Fruit fly (Drosophila melanogaster) whole organism, adult: Measurements from ENCODE around the gene Lztr1.

Experiments used
- CG11617 ChIP-seq: fragments of 200-800 bp; sonication (Bioruptor generic); optimal IDR thresholded peaks from 2 replicates; lab custom pipeline; 2017; ENCODE audit warnings: mild to moderate bottlenecking, missing biosample characterization, missing genetic modification reagents, missing genetic modification characterization
- CG12768 ChIP-seq: fragments of 200-800 bp; sonication (Bioruptor generic); optimal IDR thresholded peaks from 2 replicates; lab custom pipeline; 2017; ENCODE audit warnings: missing biosample characterization, missing genetic modification characterization, mild to moderate bottlenecking, moderate library complexity, missing genetic modification reagents
- CG14711 ChIP-seq: fragments of 200-800 bp; sonication (Bioruptor generic); optimal IDR thresholded peaks from 2 replicates; lab custom pipeline; 2018; ENCODE audit warnings: missing biosample characterization, mild to moderate bottlenecking, missing genetic modification characterization, moderate library complexity
- CG1620 ChIP-seq: fragments of 200-800 bp; sonication (Bioruptor generic); optimal IDR thresholded peaks from 2 replicates; lab custom pipeline; 2016; ENCODE audit warnings: missing biosample characterization, missing genetic modification characterization
- CG33017 ChIP-seq: fragments of 200-800 bp; sonication (Bioruptor generic); optimal IDR thresholded peaks from 2 replicates; lab custom pipeline; 2018; ENCODE audit warnings: missing biosample characterization, mild to moderate bottlenecking, missing genetic modification characterization, moderate library complexity
- CG5204 ChIP-seq: fragments of 200-800 bp; sonication (Bioruptor generic); optimal IDR thresholded peaks from 2 replicates; lab custom pipeline; 2016; ENCODE audit warnings: missing biosample characterization, missing genetic modification characterization
- CG7045 ChIP-seq: fragments of 200-800 bp; sonication (Bioruptor generic); optimal IDR thresholded peaks from 2 replicates; lab custom pipeline; 2017; ENCODE audit warnings: missing biosample characterization, mild to moderate bottlenecking, missing genetic modification characterization
- CG7101 ChIP-seq: fragments of 200-800 bp; sonication (Bioruptor generic); optimal IDR thresholded peaks from 2 replicates; lab custom pipeline; 2018; ENCODE audit warnings: missing biosample characterization, mild to moderate bottlenecking, missing genetic modification characterization, moderate library complexity
- Clk ChIP-seq: fragments of 200-800 bp; sonication (Bioruptor generic); optimal IDR thresholded peaks from 2 replicates; lab custom pipeline; 2017; ENCODE audit warnings: missing biosample characterization, missing genetic modification characterization
- Crg-1 ChIP-seq: fragments of 200-800 bp; sonication (Bioruptor generic); optimal IDR thresholded peaks from 2 replicates; lab custom pipeline; 2016; ENCODE audit warnings: missing biosample characterization, missing genetic modification characterization
- Hr96 ChIP-seq: fragments of 200-800 bp; sonication (Bioruptor generic); optimal IDR thresholded peaks from 2 replicates; lab custom pipeline; 2016; ENCODE audit warnings: missing biosample characterization, missing genetic modification characterization
- Mnt ChIP-seq: fragments of 200-800 bp; sonication (Bioruptor generic); optimal IDR thresholded peaks from 2 replicates; lab custom pipeline; 2016; ENCODE audit warnings: missing biosample characterization, mild to moderate bottlenecking, missing genetic modification characterization
- bab1 ChIP-seq: fragments of 200-800 bp; sonication (Bioruptor generic); optimal IDR thresholded peaks from 3 replicates; lab custom pipeline; 2019; ENCODE audit warnings: missing biosample characterization, mild to moderate bottlenecking, missing genetic modification characterization, moderate library complexity
- cic ChIP-seq: fragments of 200-800 bp; sonication (Bioruptor generic); optimal IDR thresholded peaks from 2 replicates; lab custom pipeline; 2017; ENCODE audit warnings: missing biosample characterization, mild to moderate bottlenecking, missing genetic modification characterization, moderate library complexity
- cnc ChIP-seq, 2 experiments: fragments of >200 bp; optimal IDR thresholded peaks; 2 replicates each; lab custom pipeline; 2017
- kay ChIP-seq: fragments of 200-800 bp; sonication (Bioruptor generic); peaks from one replicate; lab custom pipeline; 2016; ENCODE audit warnings: missing biosample characterization, missing genetic modification characterization, borderline replicate concordance
- ovo ChIP-seq: fragments of 200-800 bp; sonication (Bioruptor generic); optimal IDR thresholded peaks from 2 replicates; lab custom pipeline; 2016; ENCODE audit warnings: missing biosample characterization, missing genetic modification characterization
- pad ChIP-seq: fragments of 200-800 bp; sonication (Bioruptor generic); optimal IDR thresholded peaks from 3 replicates; lab custom pipeline; 2017; ENCODE audit warnings: missing biosample characterization, missing genetic modification characterization, mild to moderate bottlenecking, moderate library complexity, missing genetic modification reagents
- tj ChIP-seq: fragments of 200-800 bp; sonication (Bioruptor generic); optimal IDR thresholded peaks from 3 replicates; lab custom pipeline; 2017; ENCODE audit warnings: missing biosample characterization, mild to moderate bottlenecking, missing genetic modification characterization, moderate library complexity
- toe ChIP-seq: fragments of 200-800 bp; sonication (Bioruptor generic); optimal IDR thresholded peaks from 2 replicates; lab custom pipeline; 2016; ENCODE audit warnings: missing biosample characterization, missing genetic modification characterization

Gene Lztr1

dm6 chrX:930048-930800, 2.8 kb upstream of the Lztr1 start, which contains the start of gene CG3708:
TSS of gene CG3708 (minus strand) at chrX:930098.
- TF ChIP-seq CG14711 (tag; lab: Kevin White, UChicago): no peak
- TF ChIP-seq pad: no peak
- no peak for TF ChIP-seq tj (GFP tag; lab: Kevin White, UChicago)
- TF ChIP-seq CG33017 (tag; lab: Kevin White, UChicago): no peak
- no peak for TF ChIP-seq ovo
- no peak for TF ChIP-seq Mnt
- TF ChIP-seq CG1620 (GFP tag; lab: Kevin White, UChicago): no peak

- TF ChIP-seq CG1620 (GFP tag; lab: Kevin White, UChicago): no peak
Observed at dm6 chrX:927863-928257, 478 bp upstream of the Lztr1 start, which contains the start of the genes CG43867 and MED22. TSS of gene CG43867 (minus strand) at chrX:927975. TSS of gene MED22 (plus strand) at chrX:928139.

DNA sequence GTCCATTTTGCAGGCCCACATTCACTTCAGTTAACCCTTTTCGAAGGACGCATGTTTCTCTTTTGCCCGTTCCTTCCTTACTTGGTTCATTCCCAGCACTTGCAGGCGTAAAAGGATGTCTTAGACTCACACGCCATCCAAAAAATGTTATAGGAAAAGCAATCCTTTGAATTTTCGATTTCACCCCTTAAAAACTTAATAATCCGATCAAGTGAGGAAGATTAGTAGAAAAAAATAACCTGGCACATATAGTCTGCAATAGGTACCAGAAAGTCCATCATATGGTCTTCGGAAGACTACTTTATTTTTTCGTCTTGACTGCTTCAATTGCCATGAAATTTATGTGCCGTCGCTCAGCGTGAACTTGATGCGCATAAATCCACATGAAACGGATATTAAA, 6.0 kb downstream of the Lztr1 start:
- TF ChIP-seq tj (GFP tag; lab: Kevin White, UChicago): no peak
- TF ChIP-seq CG5204 (GFP tag; lab: Kevin White, UChicago): no peak
- TF ChIP-seq Mnt: no peak
- no peak for TF ChIP-seq cic
- no peak for TF ChIP-seq CG33017 (tag; lab: Kevin White, UChicago)
- no peak for TF ChIP-seq Hr96 (GFP tag; lab: Kevin White, UChicago)
- TF ChIP-seq kay: no peak
- TF ChIP-seq Clk (GFP tag; lab: Kevin White, UChicago): no peak
- no peak for TF ChIP-seq cnc (optimal IDR thresholded peaks at IDR 0.05; lab: Kevin White, UChicago)
- TF ChIP-seq pad: no peak
- no peak for TF ChIP-seq CG11617 (GFP tag; lab: Kevin White, UChicago)
- no peak for TF ChIP-seq bab1
- no peak for TF ChIP-seq CG7045

DNA sequence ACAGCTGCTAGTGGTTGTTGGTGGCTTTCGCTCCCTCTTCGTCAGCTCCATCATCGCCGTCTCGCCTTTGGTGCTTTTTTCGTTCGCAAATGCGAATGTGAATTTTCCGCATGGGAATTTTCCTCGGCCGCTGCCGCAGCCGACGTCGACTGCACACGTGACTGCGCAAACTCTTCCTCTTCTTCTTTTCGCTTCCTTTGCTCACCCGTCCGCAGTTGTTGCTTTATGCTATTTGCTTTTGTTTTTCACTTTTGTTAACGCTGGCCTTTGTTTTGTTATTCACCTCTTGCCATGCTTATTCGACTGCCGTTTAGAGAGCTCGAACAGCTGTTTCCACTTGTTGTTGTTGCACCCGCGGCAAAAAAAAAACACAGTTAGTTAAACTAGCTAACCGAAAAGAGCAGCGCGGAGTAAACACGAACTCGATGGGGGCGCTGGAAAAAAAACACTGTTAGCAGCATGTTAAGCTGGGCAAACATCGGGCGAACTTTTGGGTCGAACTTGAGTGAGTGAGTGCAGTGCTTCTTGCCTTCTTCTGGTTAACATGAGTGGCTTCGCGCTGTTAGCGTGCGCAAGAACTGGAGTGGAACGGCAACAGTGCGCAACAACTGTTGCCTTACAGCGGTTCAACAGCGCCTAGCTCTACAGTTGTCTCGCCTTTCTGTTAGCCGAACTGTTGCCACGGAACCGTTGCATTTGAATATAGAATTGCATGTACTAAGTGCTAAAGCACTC, 18.5 kb downstream of the Lztr1 start:
- no peak for TF ChIP-seq CG11617 (GFP tag; lab: Kevin White, UChicago)
- TF ChIP-seq CG12768 (GFP tag; lab: Kevin White, UChicago): peak; percentile 0
- TF ChIP-seq kay: peak; percentile 46
- no peak for TF ChIP-seq CG33017 (tag; lab: Kevin White, UChicago)
- no peak for TF ChIP-seq CG7101
- TF ChIP-seq pad: peak; percentile 23
- TF ChIP-seq Clk (GFP tag; lab: Kevin White, UChicago): no peak
- TF ChIP-seq CG7045: no peak
- peak; percentile 32 for TF ChIP-seq ovo
- no peak for TF ChIP-seq cic
- no peak for TF ChIP-seq CG14711 (tag; lab: Kevin White, UChicago)
- TF ChIP-seq cnc (optimal IDR thresholded peaks at IDR 0.05; lab: Kevin White, UChicago): no peak
- no peak for TF ChIP-seq CG5204 (GFP tag; lab: Kevin White, UChicago)
- TF ChIP-seq Crg-1: no peak
- peak; percentile 7 for TF ChIP-seq bab1

DNA sequence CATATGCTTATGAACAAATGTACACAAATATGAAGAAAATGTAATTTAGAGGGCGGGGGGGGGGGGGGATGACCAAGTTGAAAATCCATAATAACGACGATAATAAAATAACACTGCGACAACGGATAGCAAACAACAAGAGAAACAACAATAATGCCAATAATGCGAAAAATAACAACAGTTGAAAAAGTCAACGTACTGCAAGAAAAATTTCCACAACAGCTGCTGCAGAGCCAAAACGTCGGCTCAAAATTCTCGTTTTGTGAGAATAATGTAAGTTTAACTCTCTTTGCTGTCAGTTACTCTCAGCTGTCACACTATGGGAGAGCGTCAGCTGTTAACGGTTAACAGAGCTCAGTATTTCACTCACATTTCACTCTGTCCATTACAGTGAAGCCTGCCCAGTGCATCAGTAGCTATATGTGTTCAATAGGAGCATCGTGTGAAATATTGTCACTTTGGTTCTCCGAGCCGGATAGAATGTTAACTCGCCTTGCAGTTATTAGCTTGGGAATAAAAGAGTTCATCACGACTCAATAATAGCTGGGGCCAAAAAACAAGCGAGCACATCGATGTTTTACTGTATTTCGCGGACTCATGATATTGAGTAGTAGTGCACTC, 26.5 kb downstream of the Lztr1 start:
- TF ChIP-seq Clk (GFP tag; lab: Kevin White, UChicago) (peak; percentile 72), kay (peak; percentile 13), cnc (optimal IDR thresholded peaks at IDR 0.05; lab: Kevin White, UChicago) (no peak), ovo (peak; percentile 36), CG5204 (GFP tag; lab: Kevin White, UChicago) (peak; percentile 81), CG14711 (tag; lab: Kevin White, UChicago) (peak; percentile 82), Hr96 (GFP tag; lab: Kevin White, UChicago) (peak; percentile 92), CG7045 (peak; percentile 80), tj (GFP tag; lab: Kevin White, UChicago) (peak; percentile 57), pad (peak; percentile 72), Mnt (peak; percentile 60), Crg-1 (peak; percentile 74), toe (GFP tag; lab: Kevin White, UChicago) (peak; percentile 68), bab1 (peak; percentile 97), CG11617 (GFP tag; lab: Kevin White, UChicago) (peak; percentile 74), CG7101 (peak; percentile 82), CG33017 (tag; lab: Kevin White, UChicago) (peak; percentile 81), CG12768 (GFP tag; lab: Kevin White, UChicago) (peak; percentile 79), cic (no peak), CG1620 (GFP tag; lab: Kevin White, UChicago) (peak; percentile 75)

dm6 chrX:899407-900050, 27.9 kb downstream of the Lztr1 start:
- TF ChIP-seq Clk (GFP tag; lab: Kevin White, UChicago) (no peak), CG33017 (tag; lab: Kevin White, UChicago) (no peak), kay (no peak), CG11617 (GFP tag; lab: Kevin White, UChicago) (no peak), bab1 (no peak), Crg-1 (no peak), tj (GFP tag; lab: Kevin White, UChicago) (no peak), CG1620 (GFP tag; lab: Kevin White, UChicago) (no peak)
